Fruit fly (Drosophila melanogaster): ENCODE results near the gene Atg14.

DNA sequence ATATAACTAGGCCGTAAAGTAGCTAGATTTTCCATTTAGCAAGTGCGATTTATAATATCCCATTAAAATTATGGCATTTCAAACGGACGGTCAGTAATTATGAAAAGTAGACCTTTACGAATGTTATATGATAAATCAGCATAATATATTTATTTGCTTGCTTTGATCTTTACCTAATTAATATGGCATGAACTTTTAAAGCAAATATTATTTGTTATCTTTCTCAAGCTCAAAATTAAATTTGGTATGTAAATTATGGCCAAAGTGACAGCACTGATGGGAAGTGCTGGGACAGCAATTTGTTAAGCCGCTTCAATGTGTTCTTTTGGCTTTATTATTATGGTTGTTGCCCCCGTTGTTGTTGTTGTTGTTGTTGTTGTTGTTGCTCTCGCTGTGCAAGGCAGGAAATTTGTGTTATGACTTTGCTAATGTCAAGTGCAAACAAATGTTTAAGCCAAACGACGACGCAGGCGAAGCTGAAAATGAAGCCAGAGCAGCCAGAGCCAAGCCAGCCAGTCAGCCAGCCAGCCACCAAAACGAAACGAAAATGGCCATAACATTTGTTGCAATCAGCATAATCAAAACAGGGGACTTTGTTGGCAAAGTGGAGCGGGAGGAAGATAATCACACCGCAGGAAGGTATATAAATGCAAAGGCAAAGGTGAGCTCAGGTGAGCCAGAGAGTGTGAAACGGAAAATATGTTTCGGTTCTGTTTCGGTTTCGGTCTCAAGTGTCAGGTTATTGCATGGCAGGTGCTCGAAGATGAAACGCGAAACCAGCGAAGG, 33.5 kb upstream of the Atg14 start:
- no peak for TF ChIP-seq CG8301 (tag; optimal IDR thresholded peaks at IDR 0.05)
- no peak for TF ChIP-seq CG12605 (GFP tag; IDR thresholded peaks at IDR 0.05)
- TF ChIP-seq Pif1A (GFP tag; optimal IDR thresholded peaks at IDR 0.05): no peak
- peak; percentile 11 for TF ChIP-seq CG8159 (tag; optimal IDR thresholded peaks at IDR 0.05)
- TF ChIP-seq CG4496 (GFP tag; IDR thresholded peaks at IDR 0.05): no peak

Data from whole organism, pupa.